Worm (Caenorhabditis elegans): Measurements from ENCODE around the gene Y26E6A.2.

ce11 chrX:13959849-13960248 is 45.7 kb upstream of the Y26E6A.2 start, which contains the start of gene syx-2:
- TF ChIP-seq unc-62 (GFP tag; optimal IDR thresholded peaks at IDR 0.05), result no peak
- TF ChIP-seq zim-3 (tag; optimal IDR thresholded peaks at IDR 0.05), result no peak
- TF ChIP-seq snpc-4 (GFP tag; optimal IDR thresholded peaks at IDR 0.05), result no peak
- no peak for TF ChIP-seq snpc-4 (tag; optimal IDR thresholded peaks at IDR 0.05)
- no peak for TF ChIP-seq dpff-1 (tag; optimal IDR thresholded peaks at IDR 0.05)
- TF ChIP-seq lin-40 (tag; optimal IDR thresholded peaks at IDR 0.05), result no peak
- no peak for TF ChIP-seq him-1 (tag; optimal IDR thresholded peaks at IDR 0.05)
- TF ChIP-seq Y53G8AR.9 (GFP tag; conservative IDR thresholded peaks at IDR 0.05), result no peak
- TF ChIP-seq lsl-1 (GFP tag; optimal IDR thresholded peaks at IDR 0.05), result no peak
- no peak for TF ChIP-seq mxl-1 (tag; optimal IDR thresholded peaks at IDR 0.05)
- TF ChIP-seq efl-1 (GFP tag; optimal IDR thresholded peaks at IDR 0.05), result no peak
- TF ChIP-seq mel-28 (tag; optimal IDR thresholded peaks at IDR 0.05; ENCODE audit: borderline replicate concordance), result no peak
- no peak for TF ChIP-seq hsf-1 (GFP tag; IDR thresholded peaks at IDR 0.05)

Measured in whole organism, young adult.